Worm (Caenorhabditis elegans) whole organism, dauer: Measurements from ENCODE around the gene lin-42.
"Not testable (repeated sequence)": the region's sequence is repeated elsewhere in the genome, so short reads cannot be mapped to it uniquely, and the experiment has no call there.

Experiments
- unc-62 ChIP-seq: sonication (generic microtip); optimal IDR thresholded peaks from 2 replicates; lab custom pipeline; 2017; ENCODE audit warnings: missing biosample characterization, missing genetic modification reagents, missing genetic modification characterization

The lin-42 gene

DNA sequence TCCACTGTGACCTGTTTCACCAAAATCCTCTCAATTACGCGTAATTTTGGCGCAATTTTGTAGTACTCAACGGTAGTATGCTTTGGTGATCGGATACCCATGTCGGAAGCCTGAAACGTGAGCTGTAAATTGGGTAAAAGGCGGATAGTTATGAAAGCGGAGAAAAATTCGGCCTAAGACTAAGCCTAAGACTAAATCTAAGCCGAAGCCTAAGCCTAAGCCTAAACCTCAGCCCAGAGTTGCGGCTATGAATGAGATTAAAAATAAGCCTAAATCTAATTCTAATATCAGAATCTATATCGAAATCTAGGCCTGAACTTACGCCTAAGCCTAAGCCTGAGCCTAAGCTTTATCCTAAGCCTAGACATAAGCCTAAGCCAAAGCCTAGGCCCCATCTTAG lies at the start of gene lin-42:
TSS of gene lin-42 (minus strand) at position 101 of the 400 bp plus-strand sequence.
- no peak for TF ChIP-seq unc-62 (GFP tag; lab: Kevin White, UChicago)

DNA sequence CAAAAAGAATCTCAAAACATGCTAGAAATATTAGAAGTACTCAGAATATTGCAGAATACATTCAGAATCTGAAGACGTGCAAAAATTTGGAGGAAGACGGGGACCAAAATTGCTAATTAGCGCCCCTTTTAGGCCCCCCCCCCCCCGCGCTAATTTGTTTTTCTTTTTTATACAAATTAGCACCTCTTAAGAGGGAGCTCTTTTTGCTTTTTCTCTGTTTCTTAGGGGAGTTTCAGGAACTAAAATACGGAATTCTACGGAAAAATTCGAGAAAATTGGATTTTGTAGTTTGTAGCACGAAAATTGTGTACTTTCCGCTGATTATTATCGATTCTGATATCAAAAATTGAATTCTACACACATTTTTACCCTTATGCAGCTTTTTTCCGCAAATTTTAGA lies 49.4 kb upstream of the lin-42 start, which contains the start of gene glb-31:
TSS of gene glb-31 (minus strand) at position 101 of the 400 bp plus-strand sequence.
- TF ChIP-seq unc-62 (GFP tag; lab: Kevin White, UChicago), result no peak

DNA sequence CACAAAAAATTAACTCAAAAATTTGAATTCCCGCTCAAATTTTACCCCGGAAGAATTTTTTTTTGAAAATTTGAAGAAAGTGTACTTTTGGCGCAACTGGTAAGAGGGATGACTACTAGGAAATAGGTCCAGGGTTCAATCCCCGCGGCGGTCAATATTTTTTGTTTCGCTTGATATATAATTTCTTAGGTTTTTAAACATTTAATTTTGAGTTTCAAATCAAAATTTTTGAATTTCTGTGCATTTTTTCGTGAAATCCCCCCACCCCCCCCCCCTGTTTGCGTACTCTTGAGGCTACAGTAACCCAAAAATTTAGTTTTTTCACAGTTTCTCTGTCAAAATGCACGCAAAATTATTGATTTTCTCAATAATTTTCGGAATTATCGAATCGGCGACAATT lies 46.0 kb upstream of the lin-42 start, which contains the start of gene Y57G7A.1:
TSS of gene Y57G7A.1 (plus strand) at position 301 of the 400 bp plus-strand sequence.
- TF ChIP-seq unc-62 (GFP tag; lab: Kevin White, UChicago), result no peak

DNA sequence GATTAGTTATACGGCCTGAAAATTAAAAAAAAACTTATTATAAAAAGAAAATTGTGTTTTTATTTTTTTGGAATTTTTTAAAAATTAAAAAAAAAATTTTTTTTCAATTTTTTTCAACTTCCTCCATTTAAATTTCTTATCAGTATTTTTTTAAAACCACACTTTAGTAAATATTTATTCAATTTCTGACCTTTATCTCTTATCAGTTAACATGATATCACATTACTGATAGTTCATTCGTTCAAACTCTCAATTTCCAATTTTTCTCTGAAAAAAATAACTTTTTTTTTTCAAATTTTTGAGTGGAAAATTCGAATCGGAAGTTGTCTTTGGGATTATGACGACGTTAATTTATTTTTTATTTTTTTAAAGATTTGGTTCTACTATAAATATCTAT lies 45.5 kb upstream of the lin-42 start:
- TF ChIP-seq unc-62 (GFP tag; lab: Kevin White, UChicago), result no peak

ce11 chrII:1297044-1297696 lies 45.0 kb upstream of the lin-42 start:
- no peak for TF ChIP-seq unc-62 (GFP tag; lab: Kevin White, UChicago)

DNA sequence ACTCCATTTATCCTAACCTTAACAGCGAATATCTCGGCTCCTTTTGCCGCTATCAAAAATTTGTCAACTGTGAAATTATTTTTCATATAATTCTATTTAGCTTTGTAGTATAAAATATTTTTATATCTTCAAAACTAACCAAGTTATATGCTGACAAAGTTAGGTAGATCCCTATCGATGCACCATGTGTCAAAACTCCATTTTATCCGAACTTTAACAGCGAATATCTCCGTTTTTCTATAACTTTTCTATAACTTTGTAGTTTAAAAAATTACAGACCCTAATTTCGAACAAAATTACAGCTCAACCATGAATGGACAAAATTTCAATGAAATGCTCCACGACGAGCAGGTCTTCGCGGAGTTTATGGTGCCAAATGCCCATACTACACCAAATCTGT lies 43.6 kb upstream of the lin-42 start, which contains the start of gene Y57G7A.2:
TSS of gene Y57G7A.2 (plus strand) at position 301 of the 400 bp plus-strand sequence.
- TF ChIP-seq unc-62 (GFP tag; lab: Kevin White, UChicago), result no peak

DNA sequence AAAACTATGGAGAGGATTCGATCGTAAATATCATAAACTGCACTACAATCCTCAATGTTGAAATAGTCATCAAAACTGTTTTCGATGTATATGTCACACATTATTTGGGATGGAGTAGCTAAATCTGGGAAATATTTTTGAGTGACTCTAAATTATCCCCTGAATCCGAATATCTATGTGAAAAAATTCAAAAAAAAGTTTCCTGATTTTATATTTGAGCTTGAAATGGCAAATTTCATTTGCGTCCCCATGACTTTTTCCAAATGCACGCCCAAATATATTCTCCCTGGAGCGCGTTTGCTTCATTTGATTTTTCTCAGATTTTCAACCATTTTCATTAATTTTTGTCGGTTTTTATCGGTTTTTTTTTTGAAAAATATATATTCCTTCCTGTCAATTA lies 41.0 kb upstream of the lin-42 start, which contains the start of gene srz-64:
TSS of gene srz-64 (minus strand) at position 101 of the 400 bp plus-strand sequence.
- no peak for TF ChIP-seq unc-62 (GFP tag; lab: Kevin White, UChicago)

- TF ChIP-seq unc-62 (GFP tag; lab: Kevin White, UChicago), result no peak
These were observed 33.4 kb upstream of the lin-42 start, which contains the start of the genes Y57G7A.6 and Y57G7A.3 for ce11 chrII:1285514-1285913. Y57G7A.6 (minus strand) TSS chrII:1285614. Y57G7A.3 (plus strand) TSS chrII:1285782.

- TF ChIP-seq unc-62 (GFP tag; lab: Kevin White, UChicago), result no peak
These were observed 32.8 kb upstream of the lin-42 start for ce11 chrII:1284985-1285384.

DNA sequence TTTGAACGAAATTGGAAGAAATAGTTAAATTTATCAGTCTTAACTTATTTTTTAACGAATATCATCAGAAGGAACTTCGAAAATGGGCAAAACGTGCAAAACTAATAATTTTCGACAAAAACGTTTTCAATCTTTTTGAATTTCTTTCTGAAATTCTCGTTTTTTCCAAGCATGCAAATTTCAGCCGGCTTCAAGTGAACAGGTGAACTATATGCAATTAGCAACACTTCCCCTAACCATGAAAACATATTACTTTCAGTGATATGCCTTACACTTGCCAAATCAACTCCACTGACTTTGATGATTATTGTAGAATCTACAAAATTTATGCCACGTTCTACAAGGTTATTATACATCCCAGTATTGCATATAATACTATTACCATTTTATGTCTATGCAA lies 26.2 kb upstream of the lin-42 start, which contains the start of gene srz-63:
TSS of gene srz-63 (plus strand) at position 301 of the 400 bp plus-strand sequence.
- TF ChIP-seq unc-62 (GFP tag; lab: Kevin White, UChicago), result not testable (repeated sequence)

- TF ChIP-seq unc-62 (GFP tag; lab: Kevin White, UChicago), result no peak
These were observed 24.6 kb upstream of the lin-42 start, which contains the start of gene Y57G7A.11 for ce11 chrII:1276778-1277177. Y57G7A.11 (minus strand) TSS chrII:1276878.

DNA sequence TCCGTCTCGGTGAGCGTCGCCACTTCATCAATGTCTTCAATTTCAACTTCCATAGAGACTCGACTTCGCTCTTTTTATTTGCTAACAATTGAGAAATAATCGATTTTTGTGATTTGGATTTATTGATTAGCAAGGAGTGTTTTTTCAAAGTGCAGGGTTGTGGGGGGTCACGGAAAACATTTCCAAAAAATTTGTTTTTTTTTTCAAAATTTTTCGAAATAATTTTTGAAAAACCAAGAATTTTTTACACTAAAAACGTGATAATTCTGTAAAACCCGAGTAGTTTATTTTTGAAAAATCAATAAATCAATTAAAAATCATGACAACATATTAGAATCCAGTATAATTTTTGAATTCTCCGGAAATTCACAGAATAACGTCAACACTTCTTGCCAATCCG lies 23.3 kb upstream of the lin-42 start, which contains the start of gene Y57G7A.5:
TSS of gene Y57G7A.5 (minus strand) at position 101 of the 400 bp plus-strand sequence.
- TF ChIP-seq unc-62 (GFP tag; lab: Kevin White, UChicago), result no peak

ce11 chrII:1271814-1272213 lies 19.7 kb upstream of the lin-42 start, which contains the start of gene srw-66:
srw-66 (minus strand) TSS chrII:1271914.
- TF ChIP-seq unc-62 (GFP tag; lab: Kevin White, UChicago), result no peak

DNA sequence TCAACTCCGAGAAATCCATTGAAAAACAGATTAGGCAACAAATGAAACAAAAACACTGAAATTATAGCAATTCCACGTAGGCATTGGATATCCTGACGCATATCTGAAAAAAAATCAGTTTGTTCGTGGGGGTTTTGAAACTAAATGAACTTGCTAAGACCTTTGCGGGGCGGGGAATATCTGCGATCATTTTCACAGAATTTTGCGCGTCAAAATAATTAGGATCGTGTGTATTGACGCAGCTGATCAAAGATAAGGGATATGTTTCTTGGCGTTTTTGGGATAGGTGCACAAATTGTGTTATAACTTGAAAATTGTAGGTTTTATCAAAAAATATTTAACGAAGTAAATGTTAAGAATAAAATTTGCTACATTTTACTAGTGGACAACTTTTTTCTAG lies 14.6 kb upstream of the lin-42 start, which contains the start of gene oac-30:
TSS of gene oac-30 (minus strand) at position 101 of the 400 bp plus-strand sequence.
- TF ChIP-seq unc-62 (GFP tag; lab: Kevin White, UChicago), result no peak

DNA sequence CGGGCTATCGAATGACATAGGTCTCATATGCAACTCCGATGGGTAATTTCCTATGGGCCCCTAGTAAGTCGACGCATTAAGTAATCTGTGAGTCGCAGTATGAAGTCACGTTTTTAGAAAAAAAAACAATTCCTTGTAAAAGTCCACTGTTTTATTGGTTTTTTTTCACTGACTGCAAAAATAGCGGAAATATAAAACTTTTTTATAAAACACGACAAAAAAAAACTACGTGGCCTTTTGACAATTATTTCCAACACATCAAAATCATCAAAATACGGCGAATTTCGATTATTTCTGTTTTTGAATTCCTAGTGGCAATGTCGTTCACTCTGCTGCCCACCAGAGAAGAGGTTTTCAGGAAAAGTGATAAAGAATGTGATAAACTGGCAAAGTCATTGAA lies 6.5 kb upstream of the lin-42 start, which contains the start of gene clpr-2:
TSS of gene clpr-2 (plus strand) at position 301 of the 400 bp plus-strand sequence.
- no peak for TF ChIP-seq unc-62 (GFP tag; lab: Kevin White, UChicago)

DNA sequence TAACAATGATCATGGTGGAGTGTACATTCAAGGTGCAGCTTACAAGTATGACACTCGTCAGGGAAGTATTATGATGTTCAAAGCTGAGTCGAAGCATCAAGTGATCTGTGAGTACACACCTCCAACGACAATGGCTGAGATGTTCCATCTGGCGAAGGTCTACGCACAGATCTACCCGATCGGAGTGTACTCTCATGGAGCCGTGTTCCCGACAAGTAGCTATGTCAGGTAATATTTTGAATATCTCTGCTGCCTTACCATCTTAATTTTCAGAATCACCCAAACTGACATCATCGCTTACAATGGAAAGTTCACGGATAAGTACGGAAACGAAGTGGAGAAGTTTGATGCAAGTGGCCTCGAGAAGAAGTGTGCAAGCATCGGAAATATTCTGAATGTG lies 4.6 kb upstream of the lin-42 start:
- TF ChIP-seq unc-62 (GFP tag; lab: Kevin White, UChicago), result no peak
